Worm (Caenorhabditis elegans) whole organism, young adult: ENCODE measurements around the gene T07A5.1.

Experiments
- B0035.1 ChIP-seq: sonication (generic microtip); optimal IDR thresholded peaks from 2 replicates; lab custom pipeline; 2016; ENCODE audit warnings: missing genetic modification characterization, mild to moderate bottlenecking, missing compliant biosample characterization, missing genotype, missing genetic modification reagents
- B0261.1 ChIP-seq: sonication (generic microtip); optimal IDR thresholded peaks from 2 replicates; lab custom pipeline; 2016; ENCODE audit warnings: mild to moderate bottlenecking, missing genetic modification characterization, moderate library complexity, missing compliant biosample characterization
- C17E4.6 ChIP-seq: fragments of 200-800 bp; sonication (Bioruptor generic); IDR thresholded peaks from 2 replicates; pipeline ENCODE4 v1.3.6; 2022; ENCODE audit warnings: missing genetic modification reagents, missing genetic modification characterization, missing compliant biosample characterization
- D2030.7 ChIP-seq: fragments of 200-800 bp; sonication (Bioruptor generic); IDR thresholded peaks from 2 replicates; pipeline ENCODE4 v1.3.6; 2022; ENCODE audit warnings: missing genetic modification reagents, missing genetic modification characterization, missing compliant biosample characterization
- F23B12.7 ChIP-seq: sonication (generic microtip); optimal IDR thresholded peaks from 2 replicates; lab custom pipeline; 2017; ENCODE audit warnings: missing genetic modification characterization, mild to moderate bottlenecking, missing compliant biosample characterization, antibody characterized with exemption, moderate library complexity; ENCODE audit not compliant: insufficient read depth
- F33H1.4 ChIP-seq: fragments of 200-800 bp; sonication (Bioruptor generic); IDR thresholded peaks from 2 replicates; pipeline ENCODE4 v1.3.6; 2022; ENCODE audit warnings: missing genetic modification reagents, missing genetic modification characterization, missing compliant biosample characterization
- F37B4.10 ChIP-seq: fragments of 200-800 bp; sonication (Bioruptor generic); IDR thresholded peaks from 2 replicates; pipeline ENCODE4 v1.3.6; 2022; ENCODE audit warnings: missing genetic modification characterization, missing compliant biosample characterization
- K11D2.4 ChIP-seq: fragments of 200-800 bp; sonication (Bioruptor generic); IDR thresholded peaks from 2 replicates; pipeline ENCODE4 v1.3.6; 2022; ENCODE audit warnings: missing genetic modification reagents, missing genetic modification characterization, missing compliant biosample characterization
- K12H6.12 ChIP-seq: fragments of 200-800 bp; sonication (Bioruptor generic); optimal IDR thresholded peaks from 2 replicates; lab custom pipeline; 2018; ENCODE audit warnings: mild to moderate bottlenecking, missing genetic modification characterization, missing compliant biosample characterization
- Y53G8AR.9 ChIP-seq: fragments of 200-800 bp; sonication (Bioruptor generic); conservative IDR thresholded peaks from 2 replicates; pipeline ENCODE4 v1.3.6; 2022; ENCODE audit warnings: missing genetic modification reagents, missing genetic modification characterization, missing compliant biosample characterization
- Y79H2A.3 ChIP-seq: fragments of 200-800 bp; sonication (Bioruptor generic); conservative IDR thresholded peaks from 2 replicates; pipeline ENCODE4 v1.3.6; 2022; ENCODE audit warnings: missing genetic modification reagents, missing genetic modification characterization, missing compliant biosample characterization
- Y95B8A.8 ChIP-seq: fragments of 200-800 bp; sonication (Bioruptor generic); IDR thresholded peaks from 2 replicates; pipeline ENCODE4 v1.3.6; 2022; ENCODE audit warnings: missing genetic modification reagents, missing genetic modification characterization, missing compliant biosample characterization
- bed-2 ChIP-seq: fragments of 200-800 bp; sonication (Bioruptor generic); IDR thresholded peaks from 2 replicates; pipeline ENCODE4 v1.3.6; 2022; ENCODE audit warnings: missing genetic modification reagents, missing genetic modification characterization, missing compliant biosample characterization
- cebp-1 ChIP-seq, 2 experiments: fragments of 200-800 bp in 1 of 2; sonication (Bioruptor generic) in 1 of 2; sonication (generic microtip) in 1 of 2; IDR thresholded peaks in 1 of 2; optimal IDR thresholded peaks in 1 of 2; 2 replicates each; pipeline versions ENCODE4 v1.3.6 to Lab custom; 2017 to 2022; ENCODE audit warnings: missing compliant biosample characterization in 2 of 2, missing genetic modification characterization in 2 of 2, mild to moderate bottlenecking in 1 of 2, missing genetic modification reagents in 1 of 2, moderate library complexity in 1 of 2
- ceh-27 ChIP-seq: fragments of 200-800 bp; sonication (Bioruptor generic); optimal IDR thresholded peaks from 2 replicates; lab custom pipeline; 2018; ENCODE audit warnings: mild to moderate bottlenecking, missing genetic modification characterization, moderate library complexity, missing compliant biosample characterization
- ceh-58 ChIP-seq: fragments of 200-800 bp; sonication (Bioruptor generic); IDR thresholded peaks from 2 replicates; pipeline ENCODE4 v1.3.6; 2022; ENCODE audit warnings: missing genetic modification characterization, missing compliant biosample characterization
- egrh-3 ChIP-seq: fragments of 200-800 bp; sonication (Bioruptor generic); IDR thresholded peaks from 2 replicates; pipeline ENCODE4 v1.3.6; 2022; ENCODE audit warnings: missing genetic modification reagents, missing genetic modification characterization, missing compliant biosample characterization
- ekl-4 ChIP-seq: fragments of 200-800 bp; sonication (Bioruptor generic); IDR thresholded peaks from 2 replicates; pipeline ENCODE4 v1.3.6; 2022; ENCODE audit warnings: missing genetic modification reagents, missing genetic modification characterization, missing compliant biosample characterization
- fkh-3 ChIP-seq: sonication (generic microtip); optimal IDR thresholded peaks from 2 replicates; lab custom pipeline; 2016; ENCODE audit warnings: mild to moderate bottlenecking, missing genetic modification characterization, missing compliant biosample characterization
- hrde-1 ChIP-seq: sonication (generic microtip); optimal IDR thresholded peaks from 2 replicates; lab custom pipeline; 2016; ENCODE audit warnings: missing genetic modification characterization, mild to moderate bottlenecking, missing compliant biosample characterization, moderate library complexity, missing genotype, missing genetic modification reagents, borderline replicate concordance
- lag-1 ChIP-seq: fragments of 200-800 bp; sonication (Bioruptor generic); IDR thresholded peaks from 2 replicates; pipeline ENCODE4 v1.3.6; 2022; ENCODE audit warnings: missing genetic modification reagents, missing genetic modification characterization, missing compliant biosample characterization
- lir-1 ChIP-seq: fragments of 200-800 bp; sonication (Bioruptor generic); conservative IDR thresholded peaks from 2 replicates; pipeline ENCODE4 v1.3.6; 2022; ENCODE audit warnings: missing genetic modification reagents, missing genetic modification characterization, missing compliant biosample characterization
- lsl-1 ChIP-seq: fragments of 200-800 bp; sonication (Bioruptor generic); optimal IDR thresholded peaks from 2 replicates; lab custom pipeline; 2018; ENCODE audit warnings: mild to moderate bottlenecking, missing genetic modification characterization, moderate library complexity, missing compliant biosample characterization
- madf-6 ChIP-seq: fragments of 200-800 bp; sonication (Bioruptor generic); IDR thresholded peaks from 2 replicates; pipeline ENCODE4 v1.3.6; 2022; ENCODE audit warnings: missing genetic modification reagents, missing genetic modification characterization, missing compliant biosample characterization
- madf-8 ChIP-seq: fragments of 200-800 bp; sonication (Bioruptor generic); conservative IDR thresholded peaks from 2 replicates; pipeline ENCODE4 v1.3.6; 2022; ENCODE audit warnings: missing genetic modification reagents, missing genetic modification characterization, missing compliant biosample characterization
- nfya-1 ChIP-seq: sonication (generic microtip); optimal IDR thresholded peaks from 2 replicates; lab custom pipeline; 2017; ENCODE audit warnings: antibody characterized with exemption, missing compliant biosample characterization, missing genetic modification characterization, borderline replicate concordance; ENCODE audit not compliant: insufficient read depth
- nhr-120 ChIP-seq: fragments of 200-800 bp; sonication (Bioruptor generic); IDR thresholded peaks from 2 replicates; pipeline ENCODE4 v1.3.6; 2022; ENCODE audit warnings: missing genetic modification characterization, missing compliant biosample characterization
- nhr-27 ChIP-seq: fragments of 200-800 bp; sonication (Bioruptor generic); optimal IDR thresholded peaks from 2 replicates; lab custom pipeline; 2018; ENCODE audit warnings: mild to moderate bottlenecking, missing genetic modification characterization, moderate library complexity, missing compliant biosample characterization
- pbrm-1 ChIP-seq: fragments of 200-800 bp; sonication (Bioruptor generic); IDR thresholded peaks from 2 replicates; pipeline ENCODE4 v1.3.6; 2022; ENCODE audit warnings: missing genetic modification reagents, missing genetic modification characterization, missing compliant biosample characterization
- rcor-1 ChIP-seq: fragments of 200-800 bp; sonication (Bioruptor generic); IDR thresholded peaks from 2 replicates; pipeline ENCODE4 v1.3.6; 2022; ENCODE audit warnings: missing genetic modification reagents, missing genetic modification characterization, missing compliant biosample characterization
- rpc-1 ChIP-seq, 2 experiments: fragments of 150-350 bp in 1 of 2; sonication (generic microtip) in 1 of 2; optimal IDR thresholded peaks; 2 replicates each; lab custom pipeline; 2014 to 2018; ENCODE audit warnings: missing biosample characterization in 1 of 2, missing genetic modification characterization in 1 of 2, missing genetic modification reagents in 1 of 2, missing genotype in 1 of 2
- snpc-3.4 ChIP-seq: sonication (generic microtip); optimal IDR thresholded peaks from 2 replicates; lab custom pipeline; 2017; ENCODE audit warnings: missing genetic modification characterization, mild to moderate bottlenecking, missing compliant biosample characterization, antibody characterized with exemption, moderate library complexity, missing genotype, missing genetic modification reagents
- tlf-1 ChIP-seq: fragments of 200-800 bp; sonication (Bioruptor generic); optimal IDR thresholded peaks from 2 replicates; lab custom pipeline; 2018; ENCODE audit warnings: mild to moderate bottlenecking, missing genetic modification characterization, missing compliant biosample characterization
- xnd-1 ChIP-seq: sonication (generic microtip); optimal IDR thresholded peaks from 2 replicates; lab custom pipeline; 2016; ENCODE audit warnings: missing genotype, missing genetic modification reagents, missing genetic modification characterization, missing compliant biosample characterization
- ztf-18 ChIP-seq: sonication (generic microtip); optimal IDR thresholded peaks from 2 replicates; lab custom pipeline; 2016; ENCODE audit warnings: missing genotype, mild to moderate bottlenecking, missing genetic modification characterization, missing compliant biosample characterization
- ztf-22 ChIP-seq: fragments of 200-800 bp; sonication (Bioruptor generic); optimal IDR thresholded peaks from 2 replicates; lab custom pipeline; 2018; ENCODE audit warnings: mild to moderate bottlenecking, missing genetic modification characterization, moderate library complexity, missing compliant biosample characterization
- ztf-25 ChIP-seq: fragments of 200-800 bp; sonication (Bioruptor generic); IDR thresholded peaks from 2 replicates; pipeline ENCODE4 v1.3.6; 2022; ENCODE audit warnings: missing genetic modification reagents, missing genetic modification characterization, missing compliant biosample characterization
- ztf-6 ChIP-seq: fragments of 200-800 bp; sonication (Bioruptor generic); IDR thresholded peaks from 2 replicates; pipeline ENCODE4 v1.3.6; 2022; ENCODE audit warnings: missing genetic modification reagents, missing genetic modification characterization, missing compliant biosample characterization

Gene T07A5.1

DNA sequence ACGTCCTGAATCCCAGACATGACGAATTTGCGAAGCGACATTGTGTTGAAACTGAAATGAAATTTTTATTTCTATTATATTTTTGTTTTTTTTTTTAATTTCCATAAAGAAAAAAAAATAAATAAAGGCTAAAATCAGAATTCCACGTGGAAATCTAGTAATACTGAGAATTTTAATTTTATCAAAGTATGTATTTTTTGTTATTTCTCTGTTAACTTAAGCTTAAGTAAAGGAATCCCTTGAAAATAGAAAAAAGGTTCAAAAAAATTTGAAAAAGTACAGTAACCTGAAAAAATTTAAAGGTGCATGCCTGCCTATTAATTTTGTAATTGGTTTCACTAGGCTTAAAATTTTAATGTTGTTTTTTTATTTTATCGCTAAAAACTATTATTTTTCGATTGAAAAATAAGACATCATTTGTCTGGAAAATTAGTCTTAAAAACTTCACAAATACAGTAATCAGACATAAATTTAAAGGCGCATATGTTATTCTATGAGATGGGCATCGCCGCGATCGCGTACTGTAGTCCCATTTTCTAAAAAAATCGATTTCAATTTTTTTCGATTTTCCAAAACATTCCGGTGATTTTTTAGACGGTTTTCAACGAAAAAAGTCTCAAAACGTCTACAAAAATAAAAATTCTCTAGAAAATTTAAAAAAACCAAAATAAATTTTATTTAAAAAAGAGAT lies 24.5 kb upstream of the T07A5.1 start, which contains the start of gene nex-2:
Gene nex-2, minus strand, starts transcription at position 51 of the 691 bp plus-strand sequence.
- TF ChIP-seq madf-8 (GFP tag; lab: Robert Waterston, UW), result peak; percentile 83
- TF ChIP-seq xnd-1, result peak; percentile 71
- 0 out of 2 replicates have a peak, but pooled peaks have one; percentile 36 for TF ChIP-seq D2030.7
- TF ChIP-seq C17E4.6, result no peak
- TF ChIP-seq ztf-6 (GFP tag; lab: Robert Waterston, UW), result no peak
- TF ChIP-seq F37B4.10 (GFP tag; lab: Robert Waterston, UW), result no peak
- TF ChIP-seq nhr-120 (GFP tag; lab: Robert Waterston, UW), result no peak
- no peak for TF ChIP-seq egrh-3 (GFP tag; lab: Robert Waterston, UW)
- TF ChIP-seq lag-1, result no peak
- no peak for TF ChIP-seq rpc-1 (optimal IDR thresholded peaks at IDR 0.05; lab: Kevin White, UChicago)
- no peak for TF ChIP-seq rpc-1 (tag; optimal IDR thresholded peaks at IDR 0.05; lab: Kevin White, UChicago)
- TF ChIP-seq ztf-22, result no peak
- TF ChIP-seq snpc-3.4 (tag; lab: Kevin White, UChicago), result no peak
- TF ChIP-seq nhr-27 (tag; lab: Kevin White, UChicago), result no peak
- TF ChIP-seq K12H6.12 (tag; lab: Kevin White, UChicago), result no peak
- no peak for TF ChIP-seq Y95B8A.8
- TF ChIP-seq Y79H2A.3 (GFP tag; lab: Robert Waterston, UW), result no peak
- TF ChIP-seq nfya-1 (tag; lab: Kevin White, UChicago), result no peak
- TF ChIP-seq lir-1 (GFP tag; lab: Robert Waterston, UW), result no peak
- no peak for TF ChIP-seq hrde-1 (tag; lab: Kevin White, UChicago)
- no peak for TF ChIP-seq K11D2.4 (GFP tag; lab: Robert Waterston, UW)
- no peak for TF ChIP-seq tlf-1 (GFP tag; lab: Kevin White, UChicago)
- no peak for TF ChIP-seq ceh-58 (GFP tag; lab: Robert Waterston, UW)
- TF ChIP-seq fkh-3 (tag; lab: Kevin White, UChicago), result no peak
- no peak for TF ChIP-seq B0261.1 (tag; lab: Kevin White, UChicago)
- no peak for TF ChIP-seq ekl-4 (GFP tag; lab: Robert Waterston, UW)
- peak; percentile 67 for TF ChIP-seq F33H1.4 (GFP tag; lab: Robert Waterston, UW)
- no peak for TF ChIP-seq rcor-1 (GFP tag; lab: Robert Waterston, UW)
- TF ChIP-seq ztf-18 (tag; lab: Kevin White, UChicago), result peak; percentile 0
- no peak for TF ChIP-seq bed-2 (GFP tag; lab: Robert Waterston, UW)
- TF ChIP-seq lsl-1 (GFP tag; lab: Kevin White, UChicago), result peak; percentile 90
- TF ChIP-seq cebp-1 (GFP tag; IDR thresholded peaks at IDR 0.05; lab: Robert Waterston, UW), result no peak
- no peak for TF ChIP-seq cebp-1 (tag; optimal IDR thresholded peaks at IDR 0.05; lab: Kevin White, UChicago)
- TF ChIP-seq madf-6 (GFP tag; lab: Robert Waterston, UW), result peak; percentile 89
- no peak for TF ChIP-seq F23B12.7 (tag; lab: Kevin White, UChicago)
- no peak for TF ChIP-seq Y53G8AR.9 (GFP tag; lab: Robert Waterston, UW)
- no peak for TF ChIP-seq pbrm-1
- TF ChIP-seq ceh-27 (GFP tag; lab: Kevin White, UChicago), result no peak
- no peak for TF ChIP-seq ztf-25 (GFP tag; lab: Robert Waterston, UW)
- TF ChIP-seq B0035.1 (tag; lab: Kevin White, UChicago), result no peak
